Worm (Caenorhabditis elegans) whole organism, late embryonic: ENCODE results near the gene C03B1.5.

Source experiments
- ceh-18 ChIP-seq: sonication (generic microtip); optimal IDR thresholded peaks from 2 replicates; lab custom pipeline; 2016; ENCODE audit warnings: missing genetic modification characterization, missing compliant biosample characterization
- ceh-2 ChIP-seq: sonication (generic microtip); optimal IDR thresholded peaks from 2 replicates; lab custom pipeline; 2016; ENCODE audit warnings: missing genotype, missing genetic modification characterization, missing compliant biosample characterization
- fkh-10 ChIP-seq: fragments of 150-350 bp; optimal IDR thresholded peaks from 2 replicates; lab custom pipeline; 2014; ENCODE audit warnings: missing biosample characterization, missing genetic modification reagents, missing genetic modification characterization
- gmeb-2 ChIP-seq: sonication (generic microtip); optimal IDR thresholded peaks from 2 replicates; lab custom pipeline; 2016; ENCODE audit warnings: missing genetic modification characterization, inconsistent platforms, missing compliant biosample characterization
- hlh-30 ChIP-seq: sonication (generic microtip); optimal IDR thresholded peaks from 2 replicates; lab custom pipeline; 2017; ENCODE audit warnings: antibody characterized with exemption, missing genetic modification characterization, missing compliant biosample characterization; ENCODE audit not compliant: insufficient read depth
- pax-1 ChIP-seq: fragments of 150-350 bp; optimal IDR thresholded peaks from 2 replicates; lab custom pipeline; 2014; ENCODE audit warnings: missing biosample characterization, missing genetic modification characterization
- sox-4 ChIP-seq: sonication (generic microtip); optimal IDR thresholded peaks from 2 replicates; lab custom pipeline; 2017; ENCODE audit warnings: mild to moderate bottlenecking, missing genetic modification characterization, inconsistent platforms, missing compliant biosample characterization
- tbx-7 ChIP-seq: sonication (generic microtip); optimal IDR thresholded peaks from 2 replicates; lab custom pipeline; 2016; ENCODE audit warnings: missing genotype, missing genetic modification characterization, missing compliant biosample characterization
- unc-86 ChIP-seq: sonication (generic microtip); optimal IDR thresholded peaks from 2 replicates; lab custom pipeline; 2016; ENCODE audit warnings: missing genetic modification characterization, missing compliant biosample characterization

DNA sequence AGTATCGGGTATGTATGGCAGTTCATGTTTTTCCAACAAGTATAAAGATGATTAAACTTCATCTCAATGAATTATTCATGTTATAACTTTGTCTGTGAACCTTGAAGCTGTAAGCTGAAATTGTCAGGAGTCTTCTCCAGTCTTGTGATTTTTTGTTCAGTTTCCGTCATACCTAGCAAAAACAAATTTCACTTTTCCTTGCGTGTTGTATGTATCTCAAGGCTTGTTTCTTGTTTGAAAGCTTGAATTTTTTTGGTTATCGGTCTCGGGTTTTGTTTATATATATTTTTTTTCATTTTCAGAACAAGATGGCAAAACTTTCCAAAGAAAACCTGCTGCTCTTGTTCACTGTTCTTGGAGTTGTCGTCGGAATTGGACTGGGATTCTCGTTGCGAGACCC, 47.7 kb downstream of the C03B1.5 start, which contains the start of gene glt-4:
- TF ChIP-seq gmeb-2 (tag; lab: Kevin White, UChicago) (no peak), fkh-10 (GFP tag; lab: Kevin White, UChicago) (no peak), ceh-18 (tag; lab: Kevin White, UChicago) (no peak), tbx-7 (tag; lab: Kevin White, UChicago) (no peak), unc-86 (tag; lab: Kevin White, UChicago) (no peak), sox-4 (tag; lab: Kevin White, UChicago) (no peak), ceh-2 (tag; lab: Kevin White, UChicago) (no peak), hlh-30 (no peak), pax-1 (tag; lab: Kevin White, UChicago) (no peak)
